Worm (Caenorhabditis elegans): Measurements from ENCODE around the gene F42H10.2.

DNA sequence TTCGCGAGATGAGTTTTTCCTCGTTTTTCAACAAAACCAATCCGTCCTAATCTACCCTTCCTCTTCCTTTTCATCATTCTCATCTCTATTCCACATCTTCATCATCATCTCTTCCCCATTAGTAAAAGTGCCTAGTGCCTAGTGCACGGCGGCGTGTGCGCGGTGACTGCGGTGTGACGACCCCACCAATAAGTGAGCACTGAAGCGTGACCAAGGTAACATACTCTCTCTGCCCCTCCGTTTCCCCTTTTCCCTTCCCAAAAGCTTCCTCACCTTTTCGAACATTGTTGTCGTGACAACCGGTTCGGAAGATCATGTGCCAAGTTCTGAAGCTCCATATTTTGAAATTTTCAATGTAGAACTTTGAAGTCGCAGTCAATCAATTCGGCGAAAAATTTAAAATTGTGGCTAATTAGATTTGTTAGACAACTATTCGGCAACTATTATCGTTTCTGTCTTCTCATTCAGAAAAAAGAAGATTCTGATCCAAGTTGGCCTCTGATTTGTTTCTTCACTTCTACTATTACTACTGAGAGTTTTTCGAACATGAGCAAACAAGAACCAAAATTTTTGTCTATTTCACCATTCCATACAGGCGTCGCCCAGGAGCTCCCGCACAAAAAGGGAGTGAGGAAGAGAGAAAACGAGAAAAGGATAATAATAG lies 22.0 kb downstream of the F42H10.2 start:
- TF ChIP-seq ztf-11 (tag; optimal IDR thresholded peaks at IDR 0.05) (no peak), snpc-4 (tag; optimal IDR thresholded peaks at IDR 0.05) (no peak), nhr-10 (tag; optimal IDR thresholded peaks at IDR 0.05) (no peak), ama-1 (optimal IDR thresholded peaks at IDR 0.05) (no peak), elt-3 (tag; optimal IDR thresholded peaks at IDR 0.05) (no peak), aly-2 (tag; optimal IDR thresholded peaks at IDR 0.05) (no peak), nhr-25 (tag; optimal IDR thresholded peaks at IDR 0.05) (no peak), unc-62 (GFP tag; optimal IDR thresholded peaks at IDR 0.05) (no peak)

Measured in whole organism, L2 larva.